Worm (Caenorhabditis elegans): ENCODE measurements around the gene H40L08.9.

The H40L08.9 gene

DNA sequence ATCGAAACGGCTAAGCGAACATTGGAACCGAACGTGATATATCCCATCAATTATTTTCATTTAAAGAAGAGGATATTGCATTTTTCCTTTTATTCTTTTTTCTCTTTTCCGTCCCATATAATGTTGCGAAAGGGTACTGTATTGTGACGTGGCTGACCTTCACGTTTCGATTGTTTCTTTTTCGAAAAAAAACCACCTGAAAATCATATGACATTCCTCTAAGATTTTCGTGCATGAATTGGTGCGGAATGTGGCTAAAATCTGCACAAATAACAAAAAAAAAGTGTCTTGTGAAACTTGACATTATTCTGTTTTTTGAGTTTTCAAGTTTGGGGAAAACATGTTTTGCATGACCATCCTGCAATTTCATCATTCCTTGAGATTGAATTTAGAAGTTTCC lies 2.0 kb upstream of the H40L08.9 start (continued):
- TF ChIP-seq unc-3 (GFP tag; conservative IDR thresholded peaks at IDR 0.05) (no peak), unc-3 (tag; optimal IDR thresholded peaks at IDR 0.05) (no peak)

DNA sequence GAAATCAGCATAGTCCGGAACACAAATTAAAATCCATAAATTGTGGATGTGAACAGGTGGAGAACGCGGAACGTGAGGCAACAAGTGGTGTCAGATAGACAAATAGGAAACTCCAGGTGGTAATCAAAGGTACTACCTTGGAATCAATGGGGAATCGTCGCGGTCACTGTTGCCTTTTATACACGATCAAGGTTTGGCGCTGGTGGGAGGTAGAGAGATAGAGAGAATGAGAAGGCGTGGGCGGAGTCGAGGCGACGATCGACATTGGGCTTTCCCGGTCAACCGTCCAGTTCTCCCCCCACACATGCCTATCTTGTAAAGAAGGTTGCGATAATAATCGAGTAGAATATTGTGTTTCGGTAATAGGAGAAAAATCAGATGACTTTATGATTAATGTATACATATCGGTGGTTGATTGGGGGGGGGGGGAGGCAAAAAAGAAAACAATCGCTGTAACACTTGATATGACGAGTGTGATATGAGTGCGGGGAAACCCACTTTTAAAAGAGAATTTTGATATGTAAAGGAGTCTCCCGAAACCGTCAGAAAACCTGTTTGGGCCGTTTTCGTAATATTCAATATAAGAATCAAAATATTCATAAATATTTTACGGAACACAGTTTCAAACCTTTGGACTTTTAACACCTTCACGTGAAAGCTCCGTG lies 1.4 kb upstream of the H40L08.9 start, which contains the start of the genes H40L08.8, H40L08.2 and H40L08.7:
Gene H40L08.8 (minus strand): TSS at position 37 of the 665 bp plus-strand sequence.
Gene H40L08.2 (minus strand): TSS at position 148 of the 665 bp plus-strand sequence.
Gene H40L08.7 (minus strand): TSS at position 148 of the 665 bp plus-strand sequence.
- TF ChIP-seq ama-1 (optimal IDR thresholded peaks at IDR 0.05) (no peak), fkh-10 (GFP tag; optimal IDR thresholded peaks at IDR 0.05) (no peak), elt-2 (tag; optimal IDR thresholded peaks at IDR 0.05) (peak; percentile 3), nhr-11 (tag; optimal IDR thresholded peaks at IDR 0.05) (no peak)

DNA sequence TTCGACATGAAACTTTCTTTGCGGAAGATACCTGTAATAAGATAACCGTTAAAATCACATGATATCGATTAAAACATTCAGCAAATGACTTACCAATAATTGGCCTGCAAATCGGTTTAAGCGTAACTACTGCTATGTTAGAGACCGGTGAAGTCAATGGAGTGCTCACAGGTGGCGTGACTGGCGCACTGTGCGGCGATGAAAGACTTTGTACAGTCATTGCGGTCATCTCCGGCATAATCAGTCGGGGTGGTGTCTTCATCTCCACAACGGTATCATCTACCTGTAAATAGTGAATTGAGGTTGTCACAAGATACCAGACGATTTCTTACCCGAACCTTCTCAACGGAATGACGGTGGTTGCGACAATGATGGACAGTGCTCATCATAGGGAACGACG lies 629 bp upstream of the H40L08.9 start:
- TF ChIP-seq pat-9 (tag; optimal IDR thresholded peaks at IDR 0.05) (no peak), unc-86 (tag; optimal IDR thresholded peaks at IDR 0.05) (no peak), ceh-30 (tag; optimal IDR thresholded peaks at IDR 0.05) (no peak)

DNA sequence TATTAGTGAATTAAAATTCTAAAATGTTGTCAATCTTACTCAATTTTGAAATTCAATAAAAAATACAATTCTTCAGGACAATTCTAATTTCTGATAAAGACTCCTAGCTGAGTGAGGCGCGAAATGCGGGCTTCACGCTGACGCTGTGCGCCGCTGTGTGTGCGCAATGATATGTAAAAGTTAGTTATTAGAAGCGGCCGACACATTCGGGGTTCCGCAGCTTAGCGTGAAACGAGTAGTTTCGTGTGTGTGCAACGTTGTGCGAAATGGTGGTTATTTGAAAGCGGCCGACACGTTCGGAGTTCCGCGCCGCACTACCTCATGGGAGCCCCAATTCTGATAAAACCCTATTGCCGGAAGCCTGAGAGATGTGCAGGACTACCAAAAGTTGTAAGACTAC lies 1.1 kb downstream of the H40L08.9 start:
- TF ChIP-seq pha-2 (tag; optimal IDR thresholded peaks at IDR 0.05) = no peak
- TF ChIP-seq madf-2 (tag; optimal IDR thresholded peaks at IDR 0.05) = no peak
- TF ChIP-seq hlh-6 (tag; optimal IDR thresholded peaks at IDR 0.05) = no peak
- TF ChIP-seq ceh-22 (tag; optimal IDR thresholded peaks at IDR 0.05) = no peak
- TF ChIP-seq pros-1 (tag; optimal IDR thresholded peaks at IDR 0.05) = no peak
- TF ChIP-seq K02D7.2 (tag; optimal IDR thresholded peaks at IDR 0.05) = no peak
- TF ChIP-seq ets-4 (tag; optimal IDR thresholded peaks at IDR 0.05) = no peak
- TF ChIP-seq ceh-34 (tag; optimal IDR thresholded peaks at IDR 0.05) = no peak
- TF ChIP-seq ceh-31 (tag; optimal IDR thresholded peaks at IDR 0.05) = no peak
- no peak for TF ChIP-seq gmeb-2 (tag; optimal IDR thresholded peaks at IDR 0.05)
- no peak for TF ChIP-seq C38D4.7 (GFP tag; optimal IDR thresholded peaks at IDR 0.05)

DNA sequence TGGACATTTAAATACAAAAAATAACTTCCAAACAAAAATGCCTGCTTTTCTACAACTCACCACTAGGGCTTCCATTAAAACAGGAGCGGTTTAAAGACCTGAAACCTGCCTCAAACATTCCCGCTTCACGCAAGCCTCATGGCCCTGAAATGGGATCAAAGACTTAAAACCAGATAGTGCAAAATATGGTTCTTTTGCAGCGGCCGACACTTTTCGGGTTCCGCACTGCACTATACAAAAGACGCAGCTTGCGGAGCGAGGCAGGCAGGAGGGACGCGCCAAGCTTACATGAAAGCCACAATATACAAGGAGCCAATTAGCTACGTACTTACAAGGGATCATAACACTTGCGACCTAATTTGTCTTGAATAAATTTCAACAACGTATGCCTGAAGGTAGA lies 2.8 kb downstream of the H40L08.9 start:
- no peak for TF ChIP-seq ref-2 (tag; optimal IDR thresholded peaks at IDR 0.05)
- no peak for TF ChIP-seq dve-1 (tag; optimal IDR thresholded peaks at IDR 0.05)
- no peak for TF ChIP-seq lin-11 (tag; optimal IDR thresholded peaks at IDR 0.05)
- no peak for TF ChIP-seq ceh-6 (GFP tag; optimal IDR thresholded peaks at IDR 0.05)
- no peak for TF ChIP-seq unc-3 (GFP tag; conservative IDR thresholded peaks at IDR 0.05)
- TF ChIP-seq unc-3 (tag; optimal IDR thresholded peaks at IDR 0.05) = no peak
- TF ChIP-seq ets-4 (tag; optimal IDR thresholded peaks at IDR 0.05) = no peak
- no peak for TF ChIP-seq F13H6.1 (tag; optimal IDR thresholded peaks at IDR 0.05)
- no peak for TF ChIP-seq pha-2 (tag; optimal IDR thresholded peaks at IDR 0.05)

DNA sequence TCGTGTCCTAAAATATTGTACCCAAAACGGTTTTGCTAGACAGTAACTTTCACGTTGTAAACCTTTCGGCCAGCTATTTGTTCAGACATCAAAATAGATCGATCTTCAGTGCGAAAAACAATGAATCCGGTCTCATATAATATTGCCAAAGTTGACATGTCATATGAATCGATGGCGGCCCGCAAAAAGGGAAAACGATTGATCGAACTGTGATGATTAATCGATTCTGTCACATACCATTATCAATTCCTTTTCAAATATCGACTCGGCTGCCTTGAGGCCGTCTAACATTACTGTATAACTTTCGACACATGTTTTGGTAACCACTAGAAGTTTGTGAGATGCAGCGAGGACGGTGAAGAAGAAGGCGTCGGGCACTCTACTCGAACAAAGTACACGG lies 3.4 kb downstream of the H40L08.9 start:
- TF ChIP-seq tbx-7 (tag; optimal IDR thresholded peaks at IDR 0.05) = no peak
- no peak for TF ChIP-seq che-1 (tag; optimal IDR thresholded peaks at IDR 0.05)
- TF ChIP-seq lin-11 (tag; optimal IDR thresholded peaks at IDR 0.05) = no peak
- no peak for TF ChIP-seq ceh-45 (GFP tag; IDR thresholded peaks at IDR 0.05)
- TF ChIP-seq pqm-1 (tag; optimal IDR thresholded peaks at IDR 0.05) = no peak
- no peak for TF ChIP-seq nhr-11 (tag; optimal IDR thresholded peaks at IDR 0.05)
- no peak for TF ChIP-seq fax-1 (tag; optimal IDR thresholded peaks at IDR 0.05)
- TF ChIP-seq hlh-6 (tag; optimal IDR thresholded peaks at IDR 0.05) = no peak
- TF ChIP-seq K09A11.1 (tag; optimal IDR thresholded peaks at IDR 0.05; ENCODE audit: insufficient read depth) = no peak
- no peak for TF ChIP-seq ahr-1 (tag; optimal IDR thresholded peaks at IDR 0.05)
- no peak for TF ChIP-seq hlh-8 (tag; optimal IDR thresholded peaks at IDR 0.05)
- TF ChIP-seq eyg-1 (tag; optimal IDR thresholded peaks at IDR 0.05) = no peak
- TF ChIP-seq rnt-1 (tag; optimal IDR thresholded peaks at IDR 0.05) = no peak
- no peak for TF ChIP-seq ama-1 (optimal IDR thresholded peaks at IDR 0.05)
- TF ChIP-seq ttx-3 (tag; optimal IDR thresholded peaks at IDR 0.05) = no peak
- no peak for TF ChIP-seq pat-9 (tag; optimal IDR thresholded peaks at IDR 0.05)
- no peak for TF ChIP-seq ceh-6 (GFP tag; optimal IDR thresholded peaks at IDR 0.05)
- TF ChIP-seq dmd-4 (tag; optimal IDR thresholded peaks at IDR 0.05; ENCODE audit: borderline replicate concordance) = no peak

Data from whole organism, late embryonic.